Worm (Caenorhabditis elegans) whole organism, L1 larva: ENCODE measurements around the gene str-230.

Source experiments
- efl-1 ChIP-seq, 4 experiments: fragments of 150-350 bp; optimal IDR thresholded peaks in 3 of 4; peaks in 1 of 4; 1 replicate in 1 of 4; 2 replicates in 3 of 4; lab custom pipeline; 2014; ENCODE audit warnings: missing biosample characterization in 2 of 4, missing genetic modification characterization in 2 of 4, missing genetic modification reagents in 2 of 4
- lin-35 ChIP-seq, 2 experiments: fragments of 150-350 bp; optimal IDR thresholded peaks; 2 replicates each; lab custom pipeline; 2014; ENCODE audit warnings: missing biosample characterization in 2 of 2, missing genetic modification characterization in 2 of 2, missing genetic modification reagents in 2 of 2
- nhr-11 ChIP-seq: fragments of 150-350 bp; optimal IDR thresholded peaks from 2 replicates; lab custom pipeline; 2014; ENCODE audit warnings: missing biosample characterization, missing genetic modification characterization
- nhr-71 ChIP-seq: sonication (generic microtip); optimal IDR thresholded peaks from 2 replicates; lab custom pipeline; 2016; ENCODE audit warnings: mild to moderate bottlenecking, missing genetic modification characterization, moderate library complexity, missing compliant biosample characterization
- unc-130 ChIP-seq: fragments of 150-350 bp; optimal IDR thresholded peaks from 2 replicates; lab custom pipeline; 2017; ENCODE audit warnings: missing biosample characterization, missing genetic modification characterization, inconsistent platforms
- unc-86 ChIP-seq: sonication (generic microtip); optimal IDR thresholded peaks from 2 replicates; lab custom pipeline; 2016; ENCODE audit warnings: missing genetic modification characterization, missing compliant biosample characterization

DNA sequence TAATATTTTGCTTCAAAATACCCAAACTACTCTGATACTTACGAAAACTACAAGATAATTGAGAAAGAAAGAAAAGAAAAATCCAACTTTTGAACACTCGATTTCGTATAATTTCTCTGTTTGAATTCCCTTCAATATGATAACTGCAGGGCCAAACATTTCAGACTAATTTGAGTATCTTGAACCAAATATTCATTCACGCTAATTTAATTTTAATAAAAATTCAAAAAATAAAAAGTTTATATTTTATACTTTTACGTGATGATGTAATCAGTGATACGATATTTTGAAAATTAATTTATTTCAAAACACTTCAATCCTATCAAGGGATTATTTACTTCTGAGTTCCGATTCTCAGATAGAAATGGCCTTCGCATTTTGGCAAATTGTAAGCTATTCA lies 30.7 kb downstream of the str-230 start, which contains the start of gene ZC376.8:
- TF ChIP-seq nhr-11 (tag; lab: Kevin White, UChicago) (no peak), unc-86 (tag; lab: Kevin White, UChicago) (no peak), efl-1 (optimal IDR thresholded peaks at IDR 0.05; lab: Kevin White, UChicago) (no peak), efl-1 (GFP tag; optimal IDR thresholded peaks at IDR 0.05 in 1 of 2; lab: Kevin White, UChicago) (no peak), nhr-71 (tag; lab: Kevin White, UChicago) (no peak), unc-130 (tag; lab: Kevin White, UChicago) (no peak), lin-35 (GFP tag; optimal IDR thresholded peaks at IDR 0.05; lab: Kevin White, UChicago) (no peak)
